Worm (Caenorhabditis elegans) whole organism, L4 larva: ENCODE measurements around the gene ugt-4.

Source experiments
- ama-1 ChIP-seq: fragments of 150-350 bp; optimal IDR thresholded peaks from 2 replicates; lab custom pipeline; 2014; ENCODE audit warnings: inconsistent platforms, mixed read lengths
- dmd-6 ChIP-seq: fragments of 200-800 bp; sonication (Bioruptor generic); IDR thresholded peaks from 2 replicates; pipeline ENCODE4 v1.3.6; 2022; ENCODE audit warnings: missing genetic modification reagents, missing genetic modification characterization, missing compliant biosample characterization
- hif-1 ChIP-seq, 2 experiments: sonication (generic microtip); optimal IDR thresholded peaks; 2 replicates each; lab custom pipeline; 2016 to 2017; ENCODE audit warnings: missing compliant biosample characterization in 2 of 2, missing genetic modification characterization in 2 of 2, missing genetic modification reagents in 2 of 2, missing genotype in 2 of 2, mild to moderate bottlenecking in 1 of 2
- hlh-30 ChIP-seq: sonication (generic microtip); optimal IDR thresholded peaks from 2 replicates; lab custom pipeline; 2017; ENCODE audit warnings: antibody characterized with exemption, mild to moderate bottlenecking, missing genetic modification characterization, missing compliant biosample characterization; ENCODE audit not compliant: insufficient read depth
- lin-13 ChIP-seq: fragments of 150-350 bp; optimal IDR thresholded peaks from 2 replicates; lab custom pipeline; 2014; ENCODE audit warnings: missing biosample characterization, missing genetic modification reagents, missing genetic modification characterization
- ztf-11 ChIP-seq: fragments of 150-350 bp; optimal IDR thresholded peaks from 2 replicates; lab custom pipeline; 2014; ENCODE audit warnings: missing biosample characterization, missing genetic modification characterization

- TF ChIP-seq hif-1 (tag; optimal IDR thresholded peaks at IDR 0.05; lab: Kevin White, UChicago) (no peak), ztf-11 (tag; lab: Kevin White, UChicago) (no peak), hlh-30 (tag; lab: Kevin White, UChicago) (no peak), ama-1 (lab: Kevin White, UChicago) (no peak), lin-13 (GFP tag; lab: Kevin White, UChicago) (no peak), dmd-6 (GFP tag; lab: Robert Waterston, UW) (no peak)
Observed at ce11 chrV:12818486-12818885, 23.4 kb upstream of the ugt-4 start.
